Fruit fly (Drosophila melanogaster) whole organism, embryonic: ENCODE data around the gene Nct.

ENCODE experiments used
- ATbp ChIP-seq: fragments of 200-800 bp; sonication (Bioruptor generic); optimal IDR thresholded peaks from 2 replicates; lab custom pipeline; 2017; ENCODE audit warnings: missing biosample characterization, mild to moderate bottlenecking, missing genetic modification characterization, missing genetic modification reagents
- BEAF-32 ChIP-seq: fragments of 200-800 bp; sonication (Bioruptor generic); optimal IDR thresholded peaks from 3 replicates; lab custom pipeline; 2017; ENCODE audit warnings: missing biosample characterization, missing genetic modification characterization, mild to moderate bottlenecking, moderate library complexity, missing genetic modification reagents
- Bdp1 ChIP-seq: fragments of 200-800 bp; sonication (Bioruptor generic); optimal IDR thresholded peaks from 3 replicates; lab custom pipeline; 2016; ENCODE audit warnings: missing biosample characterization, missing genetic modification characterization
- CG10366 ChIP-seq: fragments of 200-800 bp; sonication (Bioruptor generic); IDR thresholded peaks from 2 replicates; pipeline ENCODE4 v1.3.6; 2022; ENCODE audit warnings: missing biosample characterization, missing genetic modification characterization
- CG10654 ChIP-seq: fragments of 200-800 bp; sonication (Bioruptor generic); optimal IDR thresholded peaks from 2 replicates; lab custom pipeline; 2016; ENCODE audit warnings: missing biosample characterization, missing genetic modification characterization
- CG10979 ChIP-seq: fragments of 200-800 bp; sonication (Bioruptor generic); optimal IDR thresholded peaks from 2 replicates; lab custom pipeline; 2018; ENCODE audit warnings: missing biosample characterization, mild to moderate bottlenecking, missing genetic modification characterization, moderate library complexity
- CG12391 ChIP-seq: fragments of 200-800 bp; sonication (Bioruptor generic); optimal IDR thresholded peaks from 3 replicates; lab custom pipeline; 2018; ENCODE audit warnings: missing biosample characterization, mild to moderate bottlenecking, missing genetic modification characterization, moderate library complexity
- CG13424 ChIP-seq: fragments of 200-800 bp; sonication (Bioruptor generic); optimal IDR thresholded peaks from 2 replicates; lab custom pipeline; 2019; ENCODE audit warnings: missing biosample characterization, mild to moderate bottlenecking, missing genetic modification characterization, moderate library complexity
- CG14014 ChIP-seq: fragments of 200-800 bp; sonication (Bioruptor generic); IDR thresholded peaks from 2 replicates; pipeline ENCODE4 v1.3.6; 2022; ENCODE audit warnings: missing biosample characterization, missing genetic modification characterization
- CG14710 ChIP-seq: fragments of 200-800 bp; sonication (Bioruptor generic); optimal IDR thresholded peaks from 3 replicates; lab custom pipeline; 2019; ENCODE audit warnings: missing biosample characterization, mild to moderate bottlenecking, missing genetic modification characterization, moderate library complexity
- CG15073 ChIP-seq: fragments of 200-800 bp; sonication (Bioruptor generic); optimal IDR thresholded peaks from 2 replicates; lab custom pipeline; 2016; ENCODE audit warnings: missing biosample characterization, missing genetic modification characterization
- CG1602 ChIP-seq: fragments of 200-800 bp; sonication (Bioruptor generic); optimal IDR thresholded peaks from 3 replicates; lab custom pipeline; 2016; ENCODE audit warnings: missing biosample characterization, missing genetic modification characterization
- CG17385 ChIP-seq: fragments of 200-800 bp; sonication (Bioruptor generic); optimal IDR thresholded peaks from 3 replicates; lab custom pipeline; 2018; ENCODE audit warnings: missing biosample characterization, mild to moderate bottlenecking, missing genetic modification characterization
- CG1792 ChIP-seq: fragments of 200-800 bp; sonication (Bioruptor generic); optimal IDR thresholded peaks from 2 replicates; lab custom pipeline; 2016; ENCODE audit warnings: missing biosample characterization, missing genetic modification characterization
- CG1832 ChIP-seq: fragments of 200-800 bp; sonication (Bioruptor generic); optimal IDR thresholded peaks from 2 replicates; lab custom pipeline; 2017; ENCODE audit warnings: missing biosample characterization, mild to moderate bottlenecking, missing genetic modification characterization, inconsistent platforms
- CG18764 ChIP-seq: fragments of 200-800 bp; sonication (Bioruptor generic); optimal IDR thresholded peaks from 3 replicates; lab custom pipeline; 2016; ENCODE audit warnings: missing biosample characterization, missing genetic modification characterization
- CG31365 ChIP-seq: fragments of 200-800 bp; sonication (Bioruptor generic); optimal IDR thresholded peaks from 2 replicates; lab custom pipeline; 2018; ENCODE audit warnings: missing biosample characterization, mild to moderate bottlenecking, missing genetic modification characterization
- CG32767 ChIP-seq: fragments of 200-800 bp; sonication (Bioruptor generic); IDR thresholded peaks from 2 replicates; pipeline ENCODE4 v1.3.6; 2022; ENCODE audit warnings: missing biosample characterization, missing genetic modification characterization
- CG42726 ChIP-seq: fragments of 200-800 bp; sonication (Bioruptor generic); IDR thresholded peaks from 2 replicates; pipeline ENCODE4 v1.3.6; 2022; ENCODE audit warnings: missing biosample characterization, missing genetic modification characterization; ENCODE audit not compliant: partially characterized antibody
- CG5245 ChIP-seq: fragments of 200-800 bp; sonication (Bioruptor generic); optimal IDR thresholded peaks from 3 replicates; lab custom pipeline; 2016; ENCODE audit warnings: missing biosample characterization, missing genetic modification characterization
- CG9817 ChIP-seq: fragments of 200-800 bp; sonication (Bioruptor generic); optimal IDR thresholded peaks from 2 replicates; lab custom pipeline; 2018; ENCODE audit warnings: missing biosample characterization, mild to moderate bottlenecking, missing genetic modification characterization, moderate library complexity
- CG9932 ChIP-seq: fragments of 200-800 bp; sonication (Bioruptor generic); IDR thresholded peaks from 2 replicates; pipeline ENCODE4 v1.3.6; 2022; ENCODE audit warnings: missing biosample characterization, missing genetic modification characterization
- ERR ChIP-seq: fragments of 200-800 bp; sonication (Bioruptor generic); optimal IDR thresholded peaks from 2 replicates; lab custom pipeline; 2016; ENCODE audit warnings: missing biosample characterization, missing genetic modification characterization
- Fer2 ChIP-seq: fragments of 200-800 bp; sonication (Bioruptor generic); optimal IDR thresholded peaks from 2 replicates; lab custom pipeline; 2018; ENCODE audit warnings: missing biosample characterization, mild to moderate bottlenecking, missing genetic modification characterization, moderate library complexity
- HLH3B ChIP-seq: fragments of 200-800 bp; sonication (Bioruptor generic); IDR thresholded peaks from 2 replicates; pipeline ENCODE4 v1.3.6; 2022; ENCODE audit warnings: missing biosample characterization, missing genetic modification characterization
- Hand ChIP-seq: fragments of 200-800 bp; sonication (Bioruptor generic); optimal IDR thresholded peaks from 2 replicates; lab custom pipeline; 2017; ENCODE audit warnings: mild to moderate bottlenecking, missing biosample characterization, missing genetic modification reagents, missing genetic modification characterization
- HmgD ChIP-seq: fragments of 200-800 bp; sonication (Bioruptor generic); optimal IDR thresholded peaks from 3 replicates; lab custom pipeline; 2016; ENCODE audit warnings: missing biosample characterization, missing genetic modification characterization
- MBD-R2 ChIP-seq: fragments of 200-800 bp; sonication (Bioruptor generic); IDR thresholded peaks from 2 replicates; pipeline ENCODE4 v1.3.6; 2022; ENCODE audit warnings: missing biosample characterization, missing genetic modification characterization
- MESR4 ChIP-seq: fragments of 200-800 bp; sonication (Bioruptor generic); optimal IDR thresholded peaks from 2 replicates; lab custom pipeline; 2018; ENCODE audit warnings: missing biosample characterization, mild to moderate bottlenecking, missing genetic modification characterization, moderate library complexity
- NFAT ChIP-seq: fragments of 200-800 bp; sonication (Bioruptor generic); IDR thresholded peaks from 2 replicates; pipeline ENCODE4 v1.3.6; 2022; ENCODE audit warnings: missing biosample characterization, missing genetic modification characterization
- Nf-YA ChIP-seq: fragments of 200-800 bp; sonication (Bioruptor generic); IDR thresholded peaks from 2 replicates; pipeline ENCODE4 v1.3.6; 2022; ENCODE audit warnings: missing biosample characterization, missing genetic modification characterization
- Ssrp ChIP-seq: fragments of 200-800 bp; sonication (Bioruptor generic); optimal IDR thresholded peaks from 2 replicates; lab custom pipeline; 2018; ENCODE audit warnings: missing biosample characterization, mild to moderate bottlenecking, missing genetic modification characterization, moderate library complexity
- aop ChIP-seq: fragments of 200-800 bp; sonication (Bioruptor generic); IDR thresholded peaks from 2 replicates; pipeline ENCODE4 v1.3.6; 2022; ENCODE audit warnings: missing biosample characterization, missing genetic modification characterization
- caup ChIP-seq: fragments of 200-800 bp; sonication (Bioruptor generic); optimal IDR thresholded peaks from 3 replicates; lab custom pipeline; 2017; ENCODE audit warnings: missing biosample characterization, mild to moderate bottlenecking, missing genetic modification characterization, moderate library complexity; ENCODE audit not compliant: severe bottlenecking
- dimm ChIP-seq: fragments of 200-800 bp; sonication (Bioruptor generic); IDR thresholded peaks from 2 replicates; pipeline ENCODE4 v1.3.6; 2022; ENCODE audit warnings: missing biosample characterization, missing genetic modification characterization
- en ChIP-seq: fragments of 200-800 bp; sonication (Bioruptor generic); optimal IDR thresholded peaks from 2 replicates; lab custom pipeline; 2016; ENCODE audit warnings: missing biosample characterization, missing genetic modification characterization
- eve ChIP-seq, 2 experiments: fragments of >200 bp; optimal IDR thresholded peaks; 2 replicates each; lab custom pipeline; 2017; ENCODE audit warnings: missing biosample characterization in 2 of 2, missing genetic modification characterization in 2 of 2
- ewg ChIP-seq: fragments of 200-800 bp; sonication (Bioruptor generic); optimal IDR thresholded peaks from 3 replicates; lab custom pipeline; 2017; ENCODE audit warnings: mild to moderate bottlenecking, missing biosample characterization, missing genetic modification reagents, missing genetic modification characterization
- gce ChIP-seq: fragments of 200-800 bp; sonication (Bioruptor generic); IDR thresholded peaks from 3 replicates; pipeline ENCODE4 v1.3.6; 2022; ENCODE audit warnings: missing biosample characterization, missing genetic modification characterization
- hb ChIP-seq: fragments of 200-800 bp; sonication (Bioruptor generic); IDR thresholded peaks from 3 replicates; pipeline ENCODE4 v1.3.6; 2022; ENCODE audit warnings: missing biosample characterization, missing genetic modification characterization; ENCODE audit not compliant: partially characterized antibody
- ind ChIP-seq: fragments of 200-800 bp; sonication (Bioruptor generic); optimal IDR thresholded peaks from 3 replicates; lab custom pipeline; 2016; ENCODE audit warnings: missing biosample characterization, missing genetic modification characterization
- inv ChIP-seq: fragments of 200-800 bp; sonication (Bioruptor generic); IDR thresholded peaks from 2 replicates; pipeline ENCODE4 v1.3.6; 2022; ENCODE audit warnings: missing biosample characterization, missing genetic modification characterization; ENCODE audit not compliant: partially characterized antibody
- lmd ChIP-seq: fragments of 200-800 bp; sonication (Bioruptor generic); IDR thresholded peaks from 2 replicates; pipeline ENCODE4 v1.3.6; 2022; ENCODE audit warnings: missing biosample characterization, missing genetic modification characterization
- onecut ChIP-seq: fragments of 200-800 bp; sonication (Bioruptor generic); IDR thresholded peaks from 2 replicates; pipeline ENCODE4 v1.3.6; 2022; ENCODE audit warnings: missing biosample characterization, missing genetic modification characterization
- peb ChIP-seq: fragments of 200-800 bp; sonication (Bioruptor generic); IDR thresholded peaks from 2 replicates; pipeline ENCODE4 v1.3.6; 2022; ENCODE audit warnings: missing biosample characterization, missing genetic modification characterization
- prd ChIP-seq, 3 experiments: fragments of >200 bp in 2 of 3; fragments of 200-800 bp in 1 of 3; sonication (Bioruptor generic) in 1 of 3; optimal IDR thresholded peaks in 2 of 3; IDR thresholded peaks in 1 of 3; 2 replicates in 2 of 3; 3 replicates in 1 of 3; pipeline versions ENCODE4 v1.3.6 to Lab custom; 2017 to 2022; ENCODE audit warnings: missing biosample characterization in 1 of 3, missing genetic modification characterization in 1 of 3
- slbo ChIP-seq: fragments of 200-800 bp; sonication (Bioruptor generic); IDR thresholded peaks from 2 replicates; pipeline ENCODE4 v1.3.6; 2022; ENCODE audit warnings: missing biosample characterization, missing genetic modification characterization
- tna ChIP-seq: fragments of 200-800 bp; sonication (Bioruptor generic); IDR thresholded peaks from 2 replicates; pipeline ENCODE4 v1.3.6; 2022; ENCODE audit warnings: missing biosample characterization, missing genetic modification characterization; ENCODE audit not compliant: partially characterized antibody
- trem ChIP-seq: fragments of 200-800 bp; optimal IDR thresholded peaks from 3 replicates; lab custom pipeline; 2019; ENCODE audit warnings: missing biosample characterization, mild to moderate bottlenecking, missing genetic modification characterization, moderate library complexity

The Nct gene

dm6 chr3R:24893320-24893955 is 42.0 kb downstream of the Nct start (continued):
- TF ChIP-seq CG1602 (peak; percentile 60), CG1792 (GFP tag; lab: Kevin White, UChicago) (no peak), CG10654 (GFP tag; lab: Kevin White, UChicago) (peak; percentile 62), HmgD (GFP tag; lab: Kevin White, UChicago) (no peak), CG10979 (tag; lab: Kevin White, UChicago) (peak; percentile 95), ATbp (GFP tag; lab: Kevin White, UChicago) (peak; percentile 52), CG12391 (tag; lab: Kevin White, UChicago) (peak; percentile 87), MBD-R2 (GFP tag; lab: Robert Waterston, UW) (no peak; the same call in 1 of the 2 replicates), CG32767 (peak; percentile 84), prd (optimal IDR thresholded peaks at IDR 0.05; lab: Kevin White, UChicago) (no peak), prd (GFP tag; IDR thresholded peaks at IDR 0.05; lab: Robert Waterston, UW) (peak; percentile 85), inv (GFP tag; lab: Robert Waterston, UW) (no peak), Fer2 (tag; lab: Kevin White, UChicago) (peak; percentile 37), ind (peak; percentile 74), gce (GFP tag; lab: Robert Waterston, UW) (0 out of 3 replicates have a peak, but pooled peaks have one; percentile 7), NFAT (no peak), CG13424 (peak; percentile 88), tna (no peak), CG9817 (tag; lab: Kevin White, UChicago) (peak; percentile 54), Nf-YA (GFP tag; lab: Robert Waterston, UW) (peak; percentile 57; the same call in 1 of the 2 replicates), CG9932 (peak; percentile 49; the same call in 1 of the 2 replicates), aop (GFP tag; lab: Robert Waterston, UW) (no peak), ewg (GFP tag; lab: Kevin White, UChicago) (peak; percentile 31), CG18764 (GFP tag; lab: Kevin White, UChicago) (peak; percentile 59), Bdp1 (GFP tag; lab: Kevin White, UChicago) (no peak), CG42726 (GFP tag; lab: Robert Waterston, UW) (no peak), CG31365 (tag; lab: Kevin White, UChicago) (no peak), MESR4 (GFP tag; lab: Kevin White, UChicago) (no peak), CG14710 (tag; lab: Kevin White, UChicago) (peak; percentile 94), CG15073 (GFP tag; lab: Kevin White, UChicago) (no peak), dimm (0 out of 2 replicates have a peak, but pooled peaks have one; percentile 6), onecut (GFP tag; lab: Robert Waterston, UW) (peak; percentile 44), slbo (GFP tag; lab: Robert Waterston, UW) (peak; percentile 73), trem (tag; lab: Kevin White, UChicago) (peak; percentile 90), CG17385 (peak; percentile 74), lmd (GFP tag; lab: Robert Waterston, UW) (peak; percentile 78), BEAF-32 (no peak), eve (GFP tag; optimal IDR thresholded peaks at IDR 0.05; lab: Kevin White, UChicago) (no peak), ERR (GFP tag; lab: Kevin White, UChicago) (no peak), CG1832 (GFP tag; lab: Kevin White, UChicago) (no peak), CG5245 (GFP tag; lab: Kevin White, UChicago) (no peak), HLH3B (GFP tag; lab: Robert Waterston, UW) (peak; percentile 71), caup (GFP tag; lab: Kevin White, UChicago) (peak; percentile 53), CG10366 (GFP tag; lab: Robert Waterston, UW) (0 out of 2 replicates have a peak, but pooled peaks have one; percentile 19), en (no peak), peb (GFP tag; lab: Robert Waterston, UW) (peak; percentile 35; the same call in 1 of the 2 replicates), Hand (no peak), CG14014 (GFP tag; lab: Robert Waterston, UW) (peak; percentile 20; the same call in 1 of the 2 replicates), Ssrp (tag; lab: Kevin White, UChicago) (peak; percentile 78), hb (GFP tag; lab: Robert Waterston, UW) (no peak)
